Fruit fly (Drosophila melanogaster) whole organism, embryonic: ENCODE results near the gene Dhod.

ENCODE experiments used
- Bdp1 ChIP-seq: fragments of 200-800 bp; sonication (Bioruptor generic); optimal IDR thresholded peaks from 3 replicates; lab custom pipeline; 2016; ENCODE audit warnings: missing biosample characterization, missing genetic modification characterization
- CG1024 ChIP-seq: fragments of 200-800 bp; sonication (Bioruptor generic); IDR thresholded peaks from 2 replicates; pipeline ENCODE4 v1.3.6; 2022; ENCODE audit warnings: missing biosample characterization, missing genetic modification characterization
- CG10267 ChIP-seq: fragments of 200-800 bp; sonication (Bioruptor generic); optimal IDR thresholded peaks from 2 replicates; lab custom pipeline; 2018; ENCODE audit warnings: missing biosample characterization, mild to moderate bottlenecking, missing genetic modification characterization, moderate library complexity
- CG10274 ChIP-seq: fragments of 200-800 bp; sonication (Bioruptor generic); optimal IDR thresholded peaks from 3 replicates; lab custom pipeline; 2017; ENCODE audit warnings: missing biosample characterization, mild to moderate bottlenecking, missing genetic modification characterization
- CG10431 ChIP-seq: fragments of 200-800 bp; sonication (Bioruptor generic); optimal IDR thresholded peaks from 3 replicates; lab custom pipeline; 2018; ENCODE audit warnings: missing biosample characterization, mild to moderate bottlenecking, missing genetic modification characterization
- CG11504 ChIP-seq: fragments of 200-800 bp; sonication (Bioruptor generic); optimal IDR thresholded peaks from 3 replicates; lab custom pipeline; 2019; ENCODE audit warnings: missing biosample characterization, mild to moderate bottlenecking, missing genetic modification characterization, moderate library complexity
- CG11723 ChIP-seq: fragments of 200-800 bp; sonication (Bioruptor generic); optimal IDR thresholded peaks from 2 replicates; lab custom pipeline; 2017; ENCODE audit warnings: missing biosample characterization, mild to moderate bottlenecking, missing genetic modification characterization
- CG12236 ChIP-seq: fragments of 200-800 bp; sonication (Bioruptor generic); optimal IDR thresholded peaks from 2 replicates; lab custom pipeline; 2016; ENCODE audit warnings: missing biosample characterization, missing genetic modification characterization
- CG13424 ChIP-seq: fragments of 200-800 bp; sonication (Bioruptor generic); optimal IDR thresholded peaks from 2 replicates; lab custom pipeline; 2019; ENCODE audit warnings: missing biosample characterization, mild to moderate bottlenecking, missing genetic modification characterization, moderate library complexity
- CG1529 ChIP-seq: fragments of 200-800 bp; sonication (Bioruptor generic); optimal IDR thresholded peaks from 3 replicates; lab custom pipeline; 2018; ENCODE audit warnings: missing biosample characterization, missing genetic modification characterization
- CG17912 ChIP-seq: fragments of 200-800 bp; sonication (Bioruptor generic); optimal IDR thresholded peaks from 2 replicates; lab custom pipeline; 2018; ENCODE audit warnings: missing biosample characterization, mild to moderate bottlenecking, missing genetic modification characterization
- CG18599 ChIP-seq: fragments of 200-800 bp; sonication (Bioruptor generic); optimal IDR thresholded peaks from 3 replicates; lab custom pipeline; 2017; ENCODE audit warnings: missing biosample characterization, missing genetic modification characterization, mild to moderate bottlenecking, moderate library complexity, missing genetic modification reagents
- CG2199 ChIP-seq: fragments of 200-800 bp; sonication (Bioruptor generic); IDR thresholded peaks from 3 replicates; pipeline ENCODE4 v1.3.6; 2022; ENCODE audit warnings: missing biosample characterization, missing genetic modification characterization
- CG2875 ChIP-seq: fragments of 200-800 bp; sonication (Bioruptor generic); optimal IDR thresholded peaks from 2 replicates; lab custom pipeline; 2017; ENCODE audit warnings: missing biosample characterization, mild to moderate bottlenecking, missing genetic modification characterization, missing genetic modification reagents
- CG3065 ChIP-seq: fragments of 200-800 bp; sonication (Bioruptor generic); optimal IDR thresholded peaks from 2 replicates; lab custom pipeline; 2016; ENCODE audit warnings: missing biosample characterization, missing genetic modification characterization
- CG4730 ChIP-seq: fragments of 200-800 bp; sonication (Bioruptor generic); IDR thresholded peaks from 2 replicates; pipeline ENCODE4 v1.3.6; 2022; ENCODE audit warnings: missing biosample characterization, missing genetic modification characterization
- CG7357 ChIP-seq: fragments of 200-800 bp; sonication (Bioruptor generic); IDR thresholded peaks from 3 replicates; pipeline ENCODE4 v1.3.6; 2022; ENCODE audit warnings: missing biosample characterization, missing genetic modification characterization
- CG7963 ChIP-seq: fragments of 200-800 bp; sonication (Bioruptor generic); IDR thresholded peaks from 3 replicates; pipeline ENCODE4 v1.3.6; 2022; ENCODE audit warnings: missing biosample characterization, missing genetic modification characterization; ENCODE audit not compliant: partially characterized antibody
- CG8478 ChIP-seq: fragments of >200 bp; optimal IDR thresholded peaks from 2 replicates; lab custom pipeline; 2018
- Dbx ChIP-seq: fragments of 200-800 bp; sonication (Bioruptor generic); IDR thresholded peaks from 3 replicates; pipeline ENCODE4 v1.3.6; 2022; ENCODE audit warnings: missing biosample characterization, missing genetic modification characterization
- Dek ChIP-seq: fragments of 200-800 bp; sonication (Bioruptor generic); optimal IDR thresholded peaks from 3 replicates; lab custom pipeline; 2019; ENCODE audit warnings: missing biosample characterization, mild to moderate bottlenecking, missing genetic modification characterization, moderate library complexity
- Dip3 ChIP-seq: fragments of 200-800 bp; sonication (Bioruptor generic); optimal IDR thresholded peaks from 3 replicates; lab custom pipeline; 2016; ENCODE audit warnings: missing biosample characterization, missing genetic modification characterization
- HLH3B ChIP-seq: fragments of 200-800 bp; sonication (Bioruptor generic); IDR thresholded peaks from 2 replicates; pipeline ENCODE4 v1.3.6; 2022; ENCODE audit warnings: missing biosample characterization, missing genetic modification characterization
- Hand ChIP-seq: fragments of 200-800 bp; sonication (Bioruptor generic); optimal IDR thresholded peaks from 2 replicates; lab custom pipeline; 2017; ENCODE audit warnings: mild to moderate bottlenecking, missing biosample characterization, missing genetic modification reagents, missing genetic modification characterization
- HmgD ChIP-seq: fragments of 200-800 bp; sonication (Bioruptor generic); optimal IDR thresholded peaks from 3 replicates; lab custom pipeline; 2016; ENCODE audit warnings: missing biosample characterization, missing genetic modification characterization
- Mrtf ChIP-seq: fragments of 200-800 bp; sonication (Bioruptor generic); IDR thresholded peaks from 3 replicates; pipeline ENCODE4 v1.3.6; 2022; ENCODE audit warnings: missing biosample characterization, missing genetic modification characterization
- Oli ChIP-seq: fragments of 200-800 bp; sonication (Bioruptor generic); optimal IDR thresholded peaks from 2 replicates; lab custom pipeline; 2018; ENCODE audit warnings: missing biosample characterization, mild to moderate bottlenecking, missing genetic modification characterization, moderate library complexity
- Ravus ChIP-seq: fragments of 200-800 bp; sonication (Bioruptor generic); IDR thresholded peaks from 2 replicates; pipeline ENCODE4 v1.3.6; 2022; ENCODE audit warnings: missing biosample characterization, missing genetic modification characterization
- Rx ChIP-seq: fragments of 200-800 bp; sonication (Bioruptor generic); IDR thresholded peaks from 2 replicates; pipeline ENCODE4 v1.3.6; 2022; ENCODE audit warnings: missing biosample characterization, missing genetic modification characterization
- Scr ChIP-seq: fragments of 200-800 bp; sonication (Bioruptor generic); IDR thresholded peaks from 2 replicates; pipeline ENCODE4 v1.3.6; 2022; ENCODE audit warnings: missing biosample characterization, missing genetic modification characterization; ENCODE audit not compliant: partially characterized antibody
- Side ChIP-seq: fragments of 200-800 bp; sonication (Bioruptor generic); optimal IDR thresholded peaks from 2 replicates; lab custom pipeline; 2016; ENCODE audit warnings: missing biosample characterization, missing genetic modification characterization
- Spps ChIP-seq: fragments of 200-800 bp; sonication (Bioruptor generic); optimal IDR thresholded peaks from 2 replicates; lab custom pipeline; 2018; ENCODE audit warnings: missing biosample characterization, mild to moderate bottlenecking, missing genetic modification characterization
- ara ChIP-seq: fragments of 200-800 bp; sonication (Bioruptor generic); IDR thresholded peaks from 2 replicates; pipeline ENCODE4 v1.3.6; 2022; ENCODE audit warnings: missing biosample characterization, missing genetic modification characterization
- caup ChIP-seq: fragments of 200-800 bp; sonication (Bioruptor generic); optimal IDR thresholded peaks from 3 replicates; lab custom pipeline; 2017; ENCODE audit warnings: missing biosample characterization, mild to moderate bottlenecking, missing genetic modification characterization, moderate library complexity; ENCODE audit not compliant: severe bottlenecking
- chinmo ChIP-seq: fragments of 200-800 bp; sonication (Bioruptor generic); IDR thresholded peaks from 4 replicates; pipeline ENCODE4 v1.3.6; 2022; ENCODE audit warnings: missing biosample characterization, missing genetic modification characterization; ENCODE audit not compliant: partially characterized antibody
- gcm ChIP-seq: fragments of 200-800 bp; sonication (Bioruptor generic); optimal IDR thresholded peaks from 2 replicates; lab custom pipeline; 2019; ENCODE audit warnings: missing biosample characterization, mild to moderate bottlenecking, missing genetic modification characterization, moderate library complexity
- kay ChIP-seq: fragments of 200-800 bp; sonication (Bioruptor generic); optimal IDR thresholded peaks from 2 replicates; lab custom pipeline; 2016; ENCODE audit warnings: missing biosample characterization, missing genetic modification characterization
- ken ChIP-seq: fragments of 200-800 bp; sonication (Bioruptor generic); IDR thresholded peaks from 3 replicates; pipeline ENCODE4 v1.3.6; 2022; ENCODE audit warnings: missing biosample characterization, missing genetic modification characterization
- lilli ChIP-seq: fragments of 200-800 bp; sonication (Bioruptor generic); optimal IDR thresholded peaks from 3 replicates; lab custom pipeline; 2016; ENCODE audit warnings: missing biosample characterization, missing genetic modification characterization
- luna ChIP-seq: fragments of 200-800 bp; sonication (Bioruptor generic); optimal IDR thresholded peaks from 2 replicates; lab custom pipeline; 2016; ENCODE audit warnings: missing biosample characterization, missing genetic modification characterization
- mirr ChIP-seq: fragments of 200-800 bp; sonication (Bioruptor generic); optimal IDR thresholded peaks from 3 replicates; lab custom pipeline; 2018; ENCODE audit warnings: missing biosample characterization, mild to moderate bottlenecking, missing genetic modification characterization
- pan ChIP-seq, 4 experiments: fragments of >200 bp in 3 of 4; fragments of 200-800 bp in 1 of 4; sonication (Bioruptor generic) in 1 of 4; optimal IDR thresholded peaks in 3 of 4; IDR thresholded peaks in 1 of 4; 2 replicates each; pipeline versions ENCODE4 v1.3.6 to Lab custom; 2017 to 2022; ENCODE audit warnings: missing biosample characterization in 2 of 4, missing genetic modification characterization in 2 of 4, mixed read lengths in 1 of 4
- peb ChIP-seq: fragments of 200-800 bp; sonication (Bioruptor generic); IDR thresholded peaks from 2 replicates; pipeline ENCODE4 v1.3.6; 2022; ENCODE audit warnings: missing biosample characterization, missing genetic modification characterization
- pnt ChIP-seq: fragments of 200-800 bp; sonication (Bioruptor generic); optimal IDR thresholded peaks from 3 replicates; lab custom pipeline; 2016; ENCODE audit warnings: missing biosample characterization, missing genetic modification characterization
- ranshi ChIP-seq: fragments of 200-800 bp; sonication (Bioruptor generic); IDR thresholded peaks from 2 replicates; pipeline ENCODE4 v1.3.6; 2022; ENCODE audit warnings: missing biosample characterization, missing genetic modification characterization
- row ChIP-seq: fragments of 200-800 bp; sonication (Bioruptor generic); IDR thresholded peaks from 3 replicates; pipeline ENCODE4 v1.3.6; 2022; ENCODE audit warnings: missing biosample characterization, missing genetic modification characterization
- trem ChIP-seq: fragments of 200-800 bp; optimal IDR thresholded peaks from 3 replicates; lab custom pipeline; 2019; ENCODE audit warnings: missing biosample characterization, mild to moderate bottlenecking, missing genetic modification characterization, moderate library complexity
- trh ChIP-seq: fragments of 200-800 bp; sonication (Bioruptor generic); optimal IDR thresholded peaks from 2 replicates; lab custom pipeline; 2016; ENCODE audit warnings: missing biosample characterization, missing genetic modification characterization
- vvl ChIP-seq: fragments of 200-800 bp; sonication (Bioruptor generic); IDR thresholded peaks from 2 replicates; pipeline ENCODE4 v1.3.6; 2022; ENCODE audit warnings: missing biosample characterization, missing genetic modification characterization
- zfh1 ChIP-seq: fragments of 200-800 bp; sonication (Bioruptor generic); IDR thresholded peaks from 3 replicates; pipeline ENCODE4 v1.3.6; 2022; ENCODE audit warnings: missing biosample characterization, missing genetic modification characterization
- zfh2 ChIP-seq: fragments of 200-800 bp; sonication (Bioruptor generic); optimal IDR thresholded peaks from 2 replicates; lab custom pipeline; 2016; ENCODE audit warnings: missing biosample characterization, missing genetic modification characterization

The Dhod gene

DNA sequence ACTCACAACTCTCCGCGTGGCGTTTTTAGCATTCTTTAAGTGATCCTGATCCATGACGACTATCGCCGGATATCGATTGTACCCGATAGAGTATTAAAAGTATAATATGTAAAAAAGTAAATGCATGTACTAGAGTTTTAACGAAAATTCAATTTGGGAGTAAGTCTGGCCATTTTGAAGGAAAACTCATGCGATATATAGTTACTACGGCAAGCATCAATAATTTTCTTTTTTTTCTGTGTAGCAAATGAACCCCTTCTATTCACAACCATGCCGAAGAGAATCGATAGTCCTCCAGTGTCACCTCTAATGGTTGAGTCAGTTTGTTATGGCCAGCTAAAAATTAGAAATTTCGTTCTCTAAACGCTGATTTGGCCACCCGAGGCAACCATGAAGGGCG is at the start of gene Dhod, which contains the start of gene Sys1 (continued):
- peak; percentile 58 for TF ChIP-seq CG11504
- peak; percentile 77 for TF ChIP-seq Dip3 (GFP tag; lab: Kevin White, UChicago)
- TF ChIP-seq lilli (GFP tag; lab: Kevin White, UChicago) = peak; percentile 89
- TF ChIP-seq CG1024 (GFP tag; lab: Robert Waterston, UW) = no peak; the same call in 1 of the 2 replicates
- peak; percentile 77 for TF ChIP-seq Dbx (GFP tag; lab: Robert Waterston, UW)
- peak; percentile 12 for TF ChIP-seq HmgD (GFP tag; lab: Kevin White, UChicago)
- TF ChIP-seq CG12236 (GFP tag; lab: Kevin White, UChicago) = no peak
- peak; percentile 65 for TF ChIP-seq pnt (GFP tag; lab: Kevin White, UChicago)
- TF ChIP-seq caup (GFP tag; lab: Kevin White, UChicago) = peak; percentile 54
- TF ChIP-seq pan (optimal IDR thresholded peaks at IDR 0.05; lab: Kevin White, UChicago) = no peak
- peak in 1 of 2 experiments; percentile 72 for TF ChIP-seq pan (GFP tag; optimal IDR thresholded peaks at IDR 0.05 in 1 of 2, IDR thresholded peaks at IDR 0.05 in 1 of 2)
- TF ChIP-seq CG17912 (GFP tag; lab: Kevin White, UChicago) = no peak
- no peak for TF ChIP-seq luna
- no peak for TF ChIP-seq trh (GFP tag; lab: Kevin White, UChicago)
- TF ChIP-seq Scr (GFP tag; lab: Robert Waterston, UW) = peak; percentile 91
- TF ChIP-seq CG10274 (GFP tag; lab: Kevin White, UChicago) = no peak
- no peak for TF ChIP-seq CG1529
- peak; percentile 24 for TF ChIP-seq CG11723 (GFP tag; lab: Kevin White, UChicago)
- TF ChIP-seq CG4730 = peak; percentile 53
- TF ChIP-seq Oli (tag; lab: Kevin White, UChicago) = no peak
- TF ChIP-seq kay (GFP tag; lab: Kevin White, UChicago) = peak; percentile 73
- no peak for TF ChIP-seq CG10431 (GFP tag; lab: Kevin White, UChicago)
- TF ChIP-seq CG7963 = peak; percentile 46; the same call in 1 of the 3 replicates
- peak; percentile 71 for TF ChIP-seq CG10267 (tag; lab: Kevin White, UChicago)
- peak; percentile 20 for TF ChIP-seq Dek (tag; lab: Kevin White, UChicago)
- peak; percentile 75 for TF ChIP-seq vvl (GFP tag; lab: Robert Waterston, UW)
- no peak for TF ChIP-seq CG8478 (lab: Kevin White, UChicago)
- no peak for TF ChIP-seq CG2875
- no peak for TF ChIP-seq Ravus (GFP tag; lab: Robert Waterston, UW)
- TF ChIP-seq CG3065 (GFP tag; lab: Kevin White, UChicago) = no peak
- no peak for TF ChIP-seq Hand (GFP tag; lab: Kevin White, UChicago)
- TF ChIP-seq Bdp1 = peak; percentile 73
- peak; percentile 30; the same call in 1 of the 3 replicates for TF ChIP-seq CG7357 (GFP tag; lab: Robert Waterston, UW)
- TF ChIP-seq ranshi (GFP tag; lab: Robert Waterston, UW) = 0 out of 2 replicates have a peak, but pooled peaks have one; percentile 35
- TF ChIP-seq Rx (GFP tag; lab: Robert Waterston, UW) = 0 out of 2 replicates have a peak, but pooled peaks have one; percentile 12
- no peak for TF ChIP-seq mirr (GFP tag; lab: Kevin White, UChicago)
- no peak for TF ChIP-seq CG2199 (GFP tag; lab: Robert Waterston, UW)
- peak; percentile 93 for TF ChIP-seq row
- TF ChIP-seq CG18599 (GFP tag; lab: Kevin White, UChicago) = peak; percentile 48
- peak; percentile 67 for TF ChIP-seq CG13424 (tag; lab: Kevin White, UChicago)
- TF ChIP-seq Side (GFP tag; lab: Kevin White, UChicago) = peak; percentile 34
- no peak for TF ChIP-seq ara (GFP tag; lab: Robert Waterston, UW)
- TF ChIP-seq peb (GFP tag; lab: Robert Waterston, UW) = peak; percentile 38
- TF ChIP-seq zfh1 (GFP tag; lab: Robert Waterston, UW) = peak; percentile 69; the same call in 2 of the 3 replicates
- peak; percentile 15 for TF ChIP-seq Spps
- TF ChIP-seq gcm = no peak
- TF ChIP-seq Mrtf (GFP tag; lab: Robert Waterston, UW) = no peak
- TF ChIP-seq trem (tag; lab: Kevin White, UChicago) = peak; percentile 77
- TF ChIP-seq HLH3B = peak; percentile 62
- peak; percentile 85 for TF ChIP-seq zfh2 (GFP tag; lab: Kevin White, UChicago)
- TF ChIP-seq chinmo (GFP tag; lab: Robert Waterston, UW) = peak; percentile 65; the same call in 1 of the 4 replicates
- TF ChIP-seq ken = no peak; the same call in 2 of the 3 replicates
